Worm (Caenorhabditis elegans): Measurements from ENCODE around the gene asp-9.

DNA sequence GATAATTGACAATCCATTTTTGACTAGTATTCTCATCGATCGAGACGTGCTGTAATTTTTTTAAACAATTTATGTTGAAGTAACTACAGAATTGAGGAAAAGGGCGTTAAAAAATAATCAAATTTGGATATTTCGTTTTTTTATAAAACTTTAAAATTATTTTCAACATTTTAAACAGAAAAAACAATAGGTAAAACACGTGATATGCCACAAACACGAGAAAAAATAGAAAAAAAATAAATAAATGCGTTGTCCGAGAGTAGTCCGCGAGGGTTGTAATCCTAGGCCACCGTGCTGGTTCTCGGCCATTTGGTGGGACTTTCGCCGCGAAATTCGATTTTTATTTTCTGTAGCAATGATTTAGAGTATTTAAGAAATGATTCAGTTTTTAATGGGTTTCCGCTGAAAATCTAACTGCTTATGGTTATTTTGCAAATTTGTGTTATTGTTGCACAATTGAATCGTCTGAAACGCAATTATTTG, 20.6 kb downstream of the asp-9 start, which contains the start of gene C49A9.10:
- TF ChIP-seq tbx-7 (tag; optimal IDR thresholded peaks at IDR 0.05) (peak; percentile 96), zip-5 (tag; optimal IDR thresholded peaks at IDR 0.05) (peak; percentile 69), Y22D7AL.16 (tag; optimal IDR thresholded peaks at IDR 0.05) (no peak), pha-4 (tag; optimal IDR thresholded peaks at IDR 0.05) (no peak), elt-4 (tag; optimal IDR thresholded peaks at IDR 0.05) (no peak), ceh-9 (tag; optimal IDR thresholded peaks at IDR 0.05) (no peak), hlh-8 (tag; optimal IDR thresholded peaks at IDR 0.05) (peak; percentile 90), lin-11 (tag; optimal IDR thresholded peaks at IDR 0.05) (no peak), sox-4 (tag; optimal IDR thresholded peaks at IDR 0.05) (no peak), unc-3 (GFP tag; conservative IDR thresholded peaks at IDR 0.05) (peak; percentile 73), unc-3 (tag; optimal IDR thresholded peaks at IDR 0.05) (no peak), eyg-1 (tag; optimal IDR thresholded peaks at IDR 0.05) (no peak), ets-4 (tag; optimal IDR thresholded peaks at IDR 0.05) (peak; percentile 91), nfya-1 (tag; optimal IDR thresholded peaks at IDR 0.05) (peak; percentile 50)
